Worm (Caenorhabditis elegans): Measurements from ENCODE around the gene F55G11.6.

- no peak for TF ChIP-seq tab-1 (GFP tag; IDR thresholded peaks at IDR 0.05)
- no peak for TF ChIP-seq ztf-23 (GFP tag; IDR thresholded peaks at IDR 0.05)
- no peak for TF ChIP-seq flt-1 (GFP tag; IDR thresholded peaks at IDR 0.05)
- TF ChIP-seq cog-1 (tag; optimal IDR thresholded peaks at IDR 0.05): no peak
- no peak for TF ChIP-seq klf-2 (GFP tag; conservative IDR thresholded peaks at IDR 0.05)
- no peak for TF ChIP-seq med-1 (GFP tag; optimal IDR thresholded peaks at IDR 0.05; ENCODE audit: insufficient read depth)
Observed at ce11 chrIV:12997560-12997959, 39.7 kb downstream of the F55G11.6 start.
